Fruit fly (Drosophila melanogaster) ovary, adult (tissue): ENCODE results near the gene CG13449.

Source experiments
- CG17801 ChIP-seq: fragments of 200-800 bp; optimal IDR thresholded peaks from 2 replicates; lab custom pipeline; 2019; ENCODE audit warnings: missing biosample characterization, mild to moderate bottlenecking, missing genetic modification characterization, moderate library complexity; ENCODE audit not compliant: partially characterized antibody

Gene CG13449

dm6 chr3L:15636978-15637377 lies 24.4 kb upstream of the CG13449 start:
- no peak for TF ChIP-seq CG17801 (GFP tag; lab: Kevin White, UChicago)

DNA sequence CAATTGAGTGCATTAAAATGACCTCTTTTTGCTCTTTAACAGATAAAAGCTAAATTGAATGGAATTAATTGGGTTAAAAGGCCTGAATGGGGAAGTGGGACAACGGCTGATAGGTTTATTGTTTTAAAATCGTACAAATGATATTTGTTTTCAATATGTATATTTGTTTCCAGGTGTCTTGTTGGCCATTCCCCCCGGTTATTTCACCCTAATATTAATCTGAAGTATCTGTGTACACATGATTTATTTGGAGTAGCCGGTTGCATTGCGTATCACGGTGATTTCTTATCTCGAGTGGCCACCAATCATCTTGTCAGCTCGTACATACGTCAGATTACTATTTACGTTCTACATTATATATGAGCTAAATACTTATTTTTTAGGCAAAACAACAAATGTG lies 23.7 kb upstream of the CG13449 start:
- no peak for TF ChIP-seq CG17801 (GFP tag; lab: Kevin White, UChicago)

- TF ChIP-seq CG17801 (GFP tag; lab: Kevin White, UChicago) = no peak
Observed at dm6 chr3L:15634368-15635075, 21.9 kb upstream of the CG13449 start.

DNA sequence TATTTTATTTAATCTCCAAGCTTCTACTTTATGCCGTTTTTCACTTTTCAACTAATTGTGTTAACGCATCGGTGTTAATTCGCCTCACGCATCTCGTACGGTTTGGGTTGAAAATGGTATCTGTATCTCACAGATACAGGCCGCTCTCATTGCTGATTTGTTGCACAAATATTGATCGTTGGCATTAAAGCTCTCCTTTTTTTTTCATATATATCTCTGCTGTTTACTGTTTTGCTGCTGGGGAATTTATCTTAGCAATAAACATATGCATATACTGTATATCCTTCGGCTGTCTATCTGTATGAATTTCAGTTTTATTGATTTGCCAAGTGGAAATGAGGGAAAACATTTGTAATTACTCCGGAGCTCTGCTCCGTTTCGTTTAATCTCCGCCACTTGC lies 20.0 kb upstream of the CG13449 start:
- TF ChIP-seq CG17801 (GFP tag; lab: Kevin White, UChicago) = no peak

dm6 chr3L:15631067-15631466 lies 18.4 kb upstream of the CG13449 start:
- TF ChIP-seq CG17801 (GFP tag; lab: Kevin White, UChicago) = no peak

DNA sequence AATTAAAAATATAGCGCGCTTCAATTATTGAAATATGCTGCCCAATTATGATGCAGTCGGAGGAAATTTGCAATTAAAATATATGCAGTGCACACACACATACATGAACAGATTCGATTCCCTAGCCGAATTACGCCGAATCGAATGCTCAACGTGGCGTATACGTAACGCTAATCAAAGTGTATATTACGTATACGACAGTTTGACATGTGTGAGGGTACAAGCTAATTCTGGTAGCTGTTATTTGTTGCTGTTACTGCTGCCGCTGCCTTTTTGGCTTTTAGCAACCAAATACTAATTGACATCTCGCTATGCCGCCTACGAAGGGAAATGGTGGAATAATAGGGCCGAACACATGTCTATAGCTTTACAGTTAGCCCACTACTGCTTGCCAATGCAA lies 14.7 kb upstream of the CG13449 start:
- TF ChIP-seq CG17801 (GFP tag; lab: Kevin White, UChicago) = no peak

DNA sequence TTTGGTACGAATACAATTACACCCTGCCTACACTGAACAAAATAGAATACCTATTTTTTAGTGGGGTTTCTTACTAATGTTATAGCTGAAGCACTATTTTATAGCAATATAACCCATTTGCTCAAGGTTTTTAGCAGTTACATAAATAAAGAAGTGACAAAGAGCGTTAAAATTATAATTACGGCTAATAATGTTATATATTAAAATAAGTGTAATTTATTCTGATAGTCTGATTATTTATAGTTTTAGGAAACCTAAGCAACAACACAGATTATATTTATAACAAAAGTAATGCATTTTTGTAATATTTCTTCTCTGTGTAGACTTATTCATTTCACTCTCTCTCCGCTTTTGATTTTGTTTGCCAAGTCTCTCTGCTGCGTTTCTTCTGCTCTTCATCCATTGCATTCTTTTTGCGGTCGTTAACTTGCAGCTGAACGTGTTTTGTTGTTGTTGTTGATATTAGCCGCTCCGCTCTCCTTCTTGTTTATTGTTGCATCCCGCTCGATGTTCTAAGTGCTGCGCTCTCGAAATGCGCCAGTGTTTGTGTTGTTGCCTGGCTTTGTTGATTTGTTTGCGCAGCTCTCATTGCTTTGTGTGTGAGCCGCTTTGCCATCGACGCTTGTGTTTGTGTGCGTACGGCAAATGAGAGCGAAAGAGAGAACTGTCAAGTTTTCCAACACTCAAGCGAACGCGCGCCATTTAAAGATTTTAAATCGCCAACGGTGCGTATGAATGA lies 13.2 kb upstream of the CG13449 start:
- peak; percentile 92 for TF ChIP-seq CG17801 (GFP tag; lab: Kevin White, UChicago)

DNA sequence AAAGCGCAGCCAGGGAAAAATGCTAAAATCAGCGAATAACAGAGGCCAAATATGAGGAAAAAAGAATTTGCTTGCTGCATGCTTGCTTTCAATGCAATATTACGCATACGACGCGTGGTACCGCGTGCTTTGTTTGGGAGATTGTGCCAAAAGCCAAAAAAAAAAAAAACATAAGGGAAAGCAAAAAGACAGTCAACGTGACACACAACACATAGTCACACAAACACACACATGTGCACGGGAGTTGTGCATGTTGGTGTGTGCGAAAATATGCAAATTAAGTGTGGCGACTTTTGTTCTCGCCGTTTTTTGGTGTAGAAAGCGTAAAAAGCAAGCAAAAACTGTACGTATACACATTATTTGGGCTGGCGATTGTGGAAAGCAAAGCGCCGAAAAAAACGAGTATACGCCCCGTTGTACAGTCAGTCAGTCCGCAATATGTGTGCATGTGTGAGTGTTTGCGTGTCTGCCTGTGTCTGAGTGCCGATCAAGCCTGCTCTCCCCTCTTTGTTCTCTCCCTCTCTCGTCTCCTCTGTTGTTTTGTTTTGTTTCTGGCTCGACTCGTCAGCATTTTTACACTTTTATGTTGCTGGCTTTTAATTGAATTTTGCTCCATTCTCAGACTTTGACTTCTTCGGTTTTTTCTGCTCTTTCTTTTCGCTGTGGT lies 12.4 kb upstream of the CG13449 start:
- TF ChIP-seq CG17801 (GFP tag; lab: Kevin White, UChicago) = no peak

DNA sequence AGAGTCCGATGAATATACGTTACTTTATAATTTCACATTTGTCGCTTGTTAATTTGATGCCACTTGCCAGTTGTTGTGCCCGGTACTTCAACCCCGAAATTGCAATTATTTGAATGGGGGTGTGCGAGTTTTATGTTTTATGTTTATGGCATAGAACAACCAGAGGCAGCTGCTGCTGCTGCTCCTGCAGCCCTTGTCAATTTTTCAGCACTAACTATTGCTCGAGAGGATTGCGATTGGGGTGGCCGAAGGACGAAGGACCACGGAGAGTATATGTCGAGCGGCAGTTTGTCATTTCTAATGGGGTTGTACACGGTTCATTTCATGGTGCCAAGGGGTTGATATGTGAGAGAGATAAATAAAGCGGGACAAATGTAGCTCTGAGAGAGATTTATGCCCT lies 11.5 kb upstream of the CG13449 start:
- no peak for TF ChIP-seq CG17801 (GFP tag; lab: Kevin White, UChicago)

DNA sequence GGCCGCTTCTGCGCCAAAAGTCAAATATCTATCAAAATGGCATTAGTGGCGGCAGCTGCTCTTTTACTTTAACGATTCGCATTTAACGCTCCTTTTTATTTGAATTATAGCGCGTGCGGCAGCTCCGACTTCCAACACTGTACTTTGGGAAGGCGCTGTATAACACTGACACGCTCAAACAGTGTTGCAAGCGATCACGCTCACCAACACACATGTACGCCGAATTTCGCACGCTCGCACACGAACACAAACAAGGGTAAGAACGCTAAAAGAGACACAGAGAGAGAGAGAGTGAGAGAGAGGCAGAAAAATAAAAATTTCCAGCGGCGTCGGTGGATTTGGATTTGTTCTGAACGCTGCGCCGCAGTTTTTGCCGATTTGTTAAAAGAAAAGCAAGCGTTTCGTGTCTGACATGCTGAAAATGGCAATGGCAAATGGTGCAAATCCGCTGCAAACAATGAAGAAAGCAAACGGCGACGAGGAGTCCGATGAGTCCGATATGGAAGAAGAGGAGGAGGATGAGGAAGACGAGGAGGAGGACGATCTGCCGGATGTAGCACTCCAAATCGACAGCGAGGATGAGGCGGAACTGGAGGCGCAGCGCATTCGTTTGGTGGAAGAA lies 7.1 kb upstream of the CG13449 start, which contains the start of gene Phs:
Gene Phs, plus strand, starts transcription at position 276 of the 622 bp plus-strand sequence.
- TF ChIP-seq CG17801 (GFP tag; lab: Kevin White, UChicago) = peak; percentile 32

DNA sequence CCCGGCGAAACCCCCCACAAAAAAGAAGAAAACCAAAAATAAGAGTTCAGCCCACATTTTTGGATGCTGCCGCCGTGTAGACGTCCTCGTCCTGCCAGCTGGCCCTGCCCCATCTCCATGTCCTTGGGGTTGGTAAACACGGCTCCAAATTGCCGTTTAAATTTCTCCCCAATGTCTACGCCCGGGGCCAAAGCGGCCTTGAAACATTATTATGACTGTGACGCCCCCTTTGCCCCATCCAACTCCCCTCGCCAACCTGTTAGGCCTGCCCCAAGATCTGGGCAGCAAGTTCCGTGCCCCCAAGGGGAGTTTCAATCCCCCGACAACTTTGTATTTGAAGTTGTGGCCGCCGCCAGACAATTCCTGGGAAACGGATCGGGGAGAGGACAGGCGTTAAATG lies 4.3 kb upstream of the CG13449 start:
- TF ChIP-seq CG17801 (GFP tag; lab: Kevin White, UChicago) = no peak

dm6 chr3L:15616490-15616889 lies 3.9 kb upstream of the CG13449 start:
- TF ChIP-seq CG17801 (GFP tag; lab: Kevin White, UChicago) = no peak

- no peak for TF ChIP-seq CG17801 (GFP tag; lab: Kevin White, UChicago)
Observed at dm6 chr3L:15610109-15610508, 2.5 kb downstream of the CG13449 start, which contains the start of gene CG7650. TSS of gene CG7650 (minus strand) at chr3L:15610386.

dm6 chr3L:15604979-15605378 lies 7.6 kb downstream of the CG13449 start:
- TF ChIP-seq CG17801 (GFP tag; lab: Kevin White, UChicago) = no peak

DNA sequence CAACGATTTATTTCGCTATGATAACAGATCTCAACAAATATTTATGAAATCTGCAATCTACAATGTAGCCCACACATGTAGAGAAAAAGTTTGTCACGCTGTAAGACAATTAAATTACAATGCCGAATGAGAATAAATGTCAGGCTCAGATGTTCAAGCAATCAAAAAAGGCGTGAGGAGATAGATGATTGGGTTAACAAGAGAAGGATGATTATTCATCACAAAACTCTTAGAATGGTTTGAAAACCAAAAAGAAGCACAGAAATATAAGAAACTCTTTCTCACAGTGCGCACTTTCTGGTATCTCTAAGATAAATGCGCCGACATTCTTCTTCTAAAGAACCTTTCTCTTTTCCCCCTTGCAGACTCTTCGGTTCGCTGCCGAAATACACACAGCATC lies 12.6 kb downstream of the CG13449 start:
- TF ChIP-seq CG17801 (GFP tag; lab: Kevin White, UChicago) = no peak
